Worm (Caenorhabditis elegans): ENCODE data around the gene pcp-1.
"Not testable (repeated sequence)": the region's sequence is repeated elsewhere in the genome, so short reads cannot be mapped to it uniquely, and the experiment has no call there.

The pcp-1 gene

ce11 chrIII:7769965-7770364 lies 11.3 kb downstream of the pcp-1 start, which contains the start of gene snu-23 (continued):
- TF ChIP-seq lin-39 (tag; optimal IDR thresholded peaks at IDR 0.05): no peak
- TF ChIP-seq ceh-44 (GFP tag; IDR thresholded peaks at IDR 0.05): no peak
- no peak for TF ChIP-seq skn-1 (tag; optimal IDR thresholded peaks at IDR 0.05)
- no peak for TF ChIP-seq daf-16 (GFP tag; optimal IDR thresholded peaks at IDR 0.05)
- no peak for TF ChIP-seq daf-16 (tag; optimal IDR thresholded peaks at IDR 0.05)
- no peak for TF ChIP-seq ztf-7 (tag; optimal IDR thresholded peaks at IDR 0.05)
- peak; percentile 23 for TF ChIP-seq dpl-1 (GFP tag; optimal IDR thresholded peaks at IDR 0.05)
- no peak for TF ChIP-seq lin-1 (GFP tag; IDR thresholded peaks at IDR 0.05)
- no peak for TF ChIP-seq nhr-6 (tag; optimal IDR thresholded peaks at IDR 0.05)
- TF ChIP-seq egl-43 (GFP tag; IDR thresholded peaks at IDR 0.05): no peak
- TF ChIP-seq sdz-12 (GFP tag; optimal IDR thresholded peaks at IDR 0.05): no peak
- TF ChIP-seq ceh-20 (GFP tag; IDR thresholded peaks at IDR 0.05): no peak
- TF ChIP-seq set-16 (GFP tag; IDR thresholded peaks at IDR 0.05): no peak
- peak; percentile 10 for TF ChIP-seq T20F7.1 (GFP tag; optimal IDR thresholded peaks at IDR 0.05)

- TF ChIP-seq hlh-30 (tag; optimal IDR thresholded peaks at IDR 0.05; ENCODE audit: insufficient read depth) (peak; percentile 40), nhr-102 (tag; optimal IDR thresholded peaks at IDR 0.05) (peak; percentile 53), Y48G9A.11 (GFP tag; IDR thresholded peaks at IDR 0.05) (0 out of 2 replicates have a peak, but pooled peaks have one; percentile 24), lin-38 (GFP tag; IDR thresholded peaks at IDR 0.05) (peak; percentile 84), F37D6.2 (tag; optimal IDR thresholded peaks at IDR 0.05) (peak; percentile 12), arid-1 (GFP tag; conservative IDR thresholded peaks at IDR 0.05) (peak; percentile 41; the same call in 1 of the 2 replicates), hmg-1.1 (GFP tag; IDR thresholded peaks at IDR 0.05) (peak; percentile 47; the same call in 1 of the 2 replicates), madf-9 (GFP tag; conservative IDR thresholded peaks at IDR 0.05) (peak; percentile 48; the same call in 1 of the 2 replicates), hlh-11 (tag; optimal IDR thresholded peaks at IDR 0.05) (peak; percentile 38), dpl-1 (GFP tag; optimal IDR thresholded peaks at IDR 0.05) (peak; percentile 55), T26A8.4 (GFP tag; IDR thresholded peaks at IDR 0.05) (peak; percentile 51; the same call in 1 of the 2 replicates), aha-1 (tag) (peak; percentile 42), set-16 (GFP tag; IDR thresholded peaks at IDR 0.05) (peak; percentile 23; the same call in 1 of the 2 replicates), mes-2 (tag; optimal IDR thresholded peaks at IDR 0.05; ENCODE audit: poor library complexity, severe bottlenecking) (peak; percentile 78), duxl-1 (tag; optimal IDR thresholded peaks at IDR 0.05; ENCODE audit: poor library complexity) (peak; percentile 48), mep-1 (tag; optimal IDR thresholded peaks at IDR 0.05) (peak; percentile 27), ceh-20 (GFP tag; IDR thresholded peaks at IDR 0.05) (peak; percentile 49; the same call in 1 of the 2 replicates), egl-43 (GFP tag; IDR thresholded peaks at IDR 0.05) (peak; percentile 40; the same call in 1 of the 2 replicates), T20F7.1 (GFP tag; optimal IDR thresholded peaks at IDR 0.05) (peak; percentile 37), rbr-2 (tag; optimal IDR thresholded peaks at IDR 0.05) (peak; percentile 52), dve-1 (tag; optimal IDR thresholded peaks at IDR 0.05; ENCODE audit: insufficient read depth) (peak; percentile 59), zfp-3 (GFP tag; conservative IDR thresholded peaks at IDR 0.05) (0 out of 2 replicates have a peak, but pooled peaks have one; percentile 41), lsy-2 (tag; optimal IDR thresholded peaks at IDR 0.05) (peak in 1 of 2 experiments; percentile 85), dmd-6 (GFP tag; IDR thresholded peaks at IDR 0.05) (peak; percentile 33; the same call in 1 of the 2 replicates), unc-62 (GFP tag; optimal IDR thresholded peaks at IDR 0.05 in 1 of 2) (peak in 1 of 2 experiments; percentile 25)
- TF ChIP-seq unc-62 (tag; optimal IDR thresholded peaks at IDR 0.05): not testable (repeated sequence)
Measured at ce11 chrIII:7770986-7771385, 12.3 kb downstream of the pcp-1 start.

ce11 chrIII:7772901-7773300 lies 14.2 kb downstream of the pcp-1 start, which contains the start of the genes ZK686.6 and ZK686.1:
Gene ZK686.6 (minus strand): TSS chrIII:7773001.
Gene ZK686.1 (plus strand): TSS chrIII:7773134.
- TF ChIP-seq fkh-10 (GFP tag; optimal IDR thresholded peaks at IDR 0.05): no peak
- no peak for TF ChIP-seq pha-4 (GFP tag; IDR thresholded peaks at IDR 0.05)
- no peak for TF ChIP-seq pha-4 (tag; optimal IDR thresholded peaks at IDR 0.05)
- no peak for TF ChIP-seq mep-1 (tag; optimal IDR thresholded peaks at IDR 0.05)
- no peak for TF ChIP-seq fos-1 (tag; optimal IDR thresholded peaks at IDR 0.05)
- TF ChIP-seq tag-97 (GFP tag; IDR thresholded peaks at IDR 0.05): no peak
- TF ChIP-seq ztf-11 (tag; optimal IDR thresholded peaks at IDR 0.05): no peak
- no peak for TF ChIP-seq Y5F2A.4 (GFP tag; optimal IDR thresholded peaks at IDR 0.05)
- TF ChIP-seq F26F4.8 (GFP tag; conservative IDR thresholded peaks at IDR 0.05): no peak
- no peak for TF ChIP-seq nhr-25 (tag; optimal IDR thresholded peaks at IDR 0.05; ENCODE audit: borderline replicate concordance, insufficient read depth)
- TF ChIP-seq vab-7 (GFP tag; IDR thresholded peaks at IDR 0.05): no peak
- TF ChIP-seq lin-29 (GFP tag; IDR thresholded peaks at IDR 0.05): no peak
- no peak for TF ChIP-seq lir-3 (tag; optimal IDR thresholded peaks at IDR 0.05)
- TF ChIP-seq unc-130 (GFP tag; optimal IDR thresholded peaks at IDR 0.05): no peak
- no peak for TF ChIP-seq zag-1 (tag; optimal IDR thresholded peaks at IDR 0.05)

Data from whole organism, L4 larva.